Fruit fly (Drosophila melanogaster): ENCODE measurements around the gene CG12682.

The CG12682 gene

DNA sequence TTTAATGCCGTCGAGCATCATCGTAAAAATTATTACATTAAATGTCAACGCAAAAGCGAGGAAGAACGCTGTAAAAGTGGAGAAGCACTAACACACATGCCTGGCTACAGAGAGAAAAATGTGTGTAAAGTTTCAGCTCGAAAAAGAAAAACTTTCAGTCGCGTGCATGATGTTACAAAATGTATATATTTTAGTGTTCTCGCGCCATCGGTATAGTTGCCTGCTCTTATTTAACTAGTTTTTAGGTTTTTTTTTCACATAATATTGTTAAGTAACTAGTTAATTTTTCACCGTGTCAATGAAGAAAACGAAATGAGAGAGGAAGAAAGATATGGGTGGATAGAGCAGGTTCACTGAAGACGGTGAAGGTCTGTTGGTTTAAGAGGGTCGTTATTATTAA is 23.6 kb downstream of the CG12682 start:
- no peak for TF ChIP-seq EcR (GFP tag; optimal IDR thresholded peaks at IDR 0.05)
- no peak for TF ChIP-seq Pif1A (GFP tag; optimal IDR thresholded peaks at IDR 0.05)
- no peak for TF ChIP-seq CG32121 (GFP tag; IDR thresholded peaks at IDR 0.05)
- no peak for TF ChIP-seq Snoo (tag; optimal IDR thresholded peaks at IDR 0.05)
- no peak for TF ChIP-seq gl (tag; optimal IDR thresholded peaks at IDR 0.05)
- TF ChIP-seq CG8159 (tag; optimal IDR thresholded peaks at IDR 0.05), result no peak
- TF ChIP-seq CG12605 (GFP tag; IDR thresholded peaks at IDR 0.05), result no peak
- no peak for TF ChIP-seq CG34367 (tag; optimal IDR thresholded peaks at IDR 0.05)
- TF ChIP-seq CG14655 (GFP tag; optimal IDR thresholded peaks at IDR 0.05), result no peak
- no peak for TF ChIP-seq CG10348 (GFP tag; IDR thresholded peaks at IDR 0.05)
- no peak for TF ChIP-seq CG9948 (tag; optimal IDR thresholded peaks at IDR 0.05)

dm6 chrX:4860266-4860665 is 34.5 kb downstream of the CG12682 start:
- TF ChIP-seq CG4496 (GFP tag; IDR thresholded peaks at IDR 0.05) (no peak), Snoo (tag; optimal IDR thresholded peaks at IDR 0.05) (no peak), CG8301 (tag; optimal IDR thresholded peaks at IDR 0.05) (no peak), CG32121 (GFP tag; IDR thresholded peaks at IDR 0.05) (no peak), EcR (GFP tag; optimal IDR thresholded peaks at IDR 0.05) (no peak), CG12605 (GFP tag; IDR thresholded peaks at IDR 0.05) (no peak), CG10348 (GFP tag; IDR thresholded peaks at IDR 0.05) (no peak), gl (tag; optimal IDR thresholded peaks at IDR 0.05) (no peak), fd96Ca (GFP tag; IDR thresholded peaks at IDR 0.05) (no peak), D1 (tag; optimal IDR thresholded peaks at IDR 0.05) (no peak), CG17806 (tag; optimal IDR thresholded peaks at IDR 0.05) (no peak), CG15710 (tag; optimal IDR thresholded peaks at IDR 0.05) (no peak), Pif1B (GFP tag; optimal IDR thresholded peaks at IDR 0.05) (no peak), CG34367 (tag; optimal IDR thresholded peaks at IDR 0.05) (no peak), CG8159 (tag; optimal IDR thresholded peaks at IDR 0.05) (no peak), Ets98B (GFP tag; IDR thresholded peaks at IDR 0.05) (no peak), Pif1A (GFP tag; optimal IDR thresholded peaks at IDR 0.05) (no peak), CG14655 (GFP tag; optimal IDR thresholded peaks at IDR 0.05) (no peak), rn (GFP tag; IDR thresholded peaks at IDR 0.05) (no peak), CG13204 (GFP tag; optimal IDR thresholded peaks at IDR 0.05) (no peak)

DNA sequence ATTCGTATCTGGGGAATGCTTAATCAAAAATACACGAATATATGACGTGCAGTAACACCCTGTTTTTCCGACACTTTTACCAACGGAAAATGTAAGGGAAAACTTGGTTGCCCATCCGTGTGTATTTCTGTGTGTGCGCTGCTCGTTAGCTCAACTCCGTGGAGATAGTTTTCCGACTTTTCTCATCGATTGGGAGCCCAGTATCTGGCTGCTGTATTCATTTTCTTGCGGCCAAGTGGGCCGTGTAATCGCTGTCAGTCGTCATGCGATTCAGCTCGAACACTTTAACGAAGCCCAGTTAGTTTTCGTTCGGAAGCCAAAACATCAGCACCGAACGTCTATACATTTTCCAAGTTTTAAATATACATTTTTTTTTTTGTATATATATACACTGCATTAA is 49.6 kb downstream of the CG12682 start, which contains the start of gene boil:
Gene boil, plus strand, starts transcription at position 301 of the 400 bp plus-strand sequence.
- TF ChIP-seq CG17806 (tag; optimal IDR thresholded peaks at IDR 0.05) (no peak), CG8301 (tag; optimal IDR thresholded peaks at IDR 0.05) (no peak), Snoo (tag; optimal IDR thresholded peaks at IDR 0.05) (no peak), CG9948 (tag; optimal IDR thresholded peaks at IDR 0.05) (no peak), D1 (tag; optimal IDR thresholded peaks at IDR 0.05) (no peak)

Measured in whole organism, pupa.